Fruit fly (Drosophila melanogaster): ENCODE data around the gene dome.

- no peak for TF ChIP-seq Hr38 (GFP tag; optimal IDR thresholded peaks at IDR 0.05)
- TF ChIP-seq CG11902 (GFP tag; optimal IDR thresholded peaks at IDR 0.05), result no peak
- TF ChIP-seq vri (GFP tag; optimal IDR thresholded peaks at IDR 0.05), result no peak
- no peak for TF ChIP-seq CG31627 (GFP tag; optimal IDR thresholded peaks at IDR 0.05)
Measured at dm6 chrX:19663859-19664728, 19.2 kb downstream of the dome start, which contains the start of the genes CG14223 and Ssu72.
